Worm (Caenorhabditis elegans) whole organism, midembryonic: ENCODE results near the gene clc-18.

Source experiments
- T22C8.4 ChIP-seq: fragments of 200-800 bp; sonication (Bioruptor generic); IDR thresholded peaks from 2 replicates; pipeline ENCODE4 v1.3.6; 2022; ENCODE audit warnings: missing genetic modification characterization, missing compliant biosample characterization
- cog-1 ChIP-seq: sonication (generic microtip); optimal IDR thresholded peaks from 2 replicates; lab custom pipeline; 2016; ENCODE audit warnings: missing genetic modification characterization, missing compliant biosample characterization
- flt-1 ChIP-seq: fragments of 200-800 bp; sonication (Bioruptor generic); IDR thresholded peaks from 2 replicates; pipeline ENCODE4 v1.3.6; 2022; ENCODE audit warnings: missing genetic modification characterization, missing compliant biosample characterization
- klf-2 ChIP-seq: fragments of 200-800 bp; sonication (Bioruptor generic); conservative IDR thresholded peaks from 2 replicates; pipeline ENCODE4 v1.3.6; 2022; ENCODE audit warnings: missing genetic modification reagents, missing genetic modification characterization, missing compliant biosample characterization
- med-1 ChIP-seq: sonication (generic microtip); optimal IDR thresholded peaks from 2 replicates; lab custom pipeline; 2017; ENCODE audit warnings: missing genetic modification characterization, mild to moderate bottlenecking, missing compliant biosample characterization, antibody characterized with exemption, missing genetic modification reagents; ENCODE audit not compliant: insufficient read depth
- ref-1 ChIP-seq: fragments of 200-800 bp; sonication (Bioruptor generic); conservative IDR thresholded peaks from 2 replicates; pipeline ENCODE4 v1.3.6; 2022; ENCODE audit warnings: missing genetic modification reagents, missing genetic modification characterization, missing compliant biosample characterization
- tab-1 ChIP-seq: fragments of 200-800 bp; sonication (Bioruptor generic); IDR thresholded peaks from 2 replicates; pipeline ENCODE4 v1.3.6; 2022; ENCODE audit warnings: missing genetic modification characterization, missing compliant biosample characterization
- ztf-23 ChIP-seq: fragments of 200-800 bp; sonication (Bioruptor generic); IDR thresholded peaks from 2 replicates; pipeline ENCODE4 v1.3.6; 2022; ENCODE audit warnings: missing genetic modification reagents, missing genetic modification characterization, missing compliant biosample characterization
- ztf-29 ChIP-seq: fragments of 200-800 bp; sonication (Bioruptor generic); IDR thresholded peaks from 2 replicates; pipeline ENCODE4 v1.3.6; 2022; ENCODE audit warnings: missing genetic modification reagents, missing genetic modification characterization, missing compliant biosample characterization

Gene clc-18

ce11 chrV:4109873-4110272, at the start of gene clc-18:
TSS of gene clc-18 (minus strand) at chrV:4109973.
- TF ChIP-seq med-1 (GFP tag; lab: Kevin White, UChicago): no peak
- no peak for TF ChIP-seq T22C8.4 (GFP tag; lab: Robert Waterston, UW)
- TF ChIP-seq ref-1 (GFP tag; lab: Robert Waterston, UW): no peak
- no peak for TF ChIP-seq klf-2 (GFP tag; lab: Robert Waterston, UW)
- no peak for TF ChIP-seq ztf-23 (GFP tag; lab: Robert Waterston, UW)

ce11 chrV:4157291-4157690, 47.5 kb upstream of the clc-18 start:
- TF ChIP-seq ztf-29 (GFP tag; lab: Robert Waterston, UW) (no peak), ref-1 (GFP tag; lab: Robert Waterston, UW) (no peak), ztf-23 (GFP tag; lab: Robert Waterston, UW) (no peak), med-1 (GFP tag; lab: Kevin White, UChicago) (no peak), T22C8.4 (GFP tag; lab: Robert Waterston, UW) (no peak), klf-2 (GFP tag; lab: Robert Waterston, UW) (no peak), cog-1 (tag; lab: Kevin White, UChicago) (no peak), flt-1 (GFP tag; lab: Robert Waterston, UW) (no peak), tab-1 (GFP tag; lab: Robert Waterston, UW) (no peak)

- TF ChIP-seq T22C8.4 (GFP tag; lab: Robert Waterston, UW) (no peak), ztf-23 (GFP tag; lab: Robert Waterston, UW) (no peak), tab-1 (GFP tag; lab: Robert Waterston, UW) (no peak), flt-1 (GFP tag; lab: Robert Waterston, UW) (no peak), med-1 (GFP tag; lab: Kevin White, UChicago) (no peak), ref-1 (GFP tag; lab: Robert Waterston, UW) (no peak), cog-1 (tag; lab: Kevin White, UChicago) (no peak), ztf-29 (GFP tag; lab: Robert Waterston, UW) (no peak), klf-2 (GFP tag; lab: Robert Waterston, UW) (no peak)
Measured at ce11 chrV:4152200-4152599, 42.4 kb upstream of the clc-18 start, which contains the start of gene Y45G5AM.6. TSS of gene Y45G5AM.6 (minus strand) at chrV:4152300.

ce11 chrV:4151400-4151799, 41.6 kb upstream of the clc-18 start:
- peak; percentile 47; the same call in 1 of the 2 replicates for TF ChIP-seq tab-1 (GFP tag; lab: Robert Waterston, UW)
- peak; percentile 48; the same call in 1 of the 2 replicates for TF ChIP-seq flt-1 (GFP tag; lab: Robert Waterston, UW)
- no peak for TF ChIP-seq klf-2 (GFP tag; lab: Robert Waterston, UW)
- no peak for TF ChIP-seq cog-1 (tag; lab: Kevin White, UChicago)
- no peak for TF ChIP-seq T22C8.4 (GFP tag; lab: Robert Waterston, UW)
- TF ChIP-seq ztf-23 (GFP tag; lab: Robert Waterston, UW): no peak

- TF ChIP-seq ztf-29 (GFP tag; lab: Robert Waterston, UW): no peak
- no peak for TF ChIP-seq ref-1 (GFP tag; lab: Robert Waterston, UW)
- no peak for TF ChIP-seq T22C8.4 (GFP tag; lab: Robert Waterston, UW)
- TF ChIP-seq klf-2 (GFP tag; lab: Robert Waterston, UW): no peak
- TF ChIP-seq med-1 (GFP tag; lab: Kevin White, UChicago): no peak
- TF ChIP-seq cog-1 (tag; lab: Kevin White, UChicago): no peak
- no peak for TF ChIP-seq tab-1 (GFP tag; lab: Robert Waterston, UW)
- TF ChIP-seq ztf-23 (GFP tag; lab: Robert Waterston, UW): no peak
- no peak for TF ChIP-seq flt-1 (GFP tag; lab: Robert Waterston, UW)
Measured at ce11 chrV:4144205-4144604, 34.4 kb upstream of the clc-18 start, which contains the start of gene Y45G5AL.1. TSS of gene Y45G5AL.1 (plus strand) at chrV:4144505.

ce11 chrV:4143034-4143433, 33.3 kb upstream of the clc-18 start:
- TF ChIP-seq T22C8.4 (GFP tag; lab: Robert Waterston, UW): no peak
- no peak for TF ChIP-seq med-1 (GFP tag; lab: Kevin White, UChicago)
- no peak for TF ChIP-seq ztf-29 (GFP tag; lab: Robert Waterston, UW)

- no peak for TF ChIP-seq flt-1 (GFP tag; lab: Robert Waterston, UW)
- TF ChIP-seq ztf-23 (GFP tag; lab: Robert Waterston, UW): no peak
- no peak for TF ChIP-seq cog-1 (tag; lab: Kevin White, UChicago)
- TF ChIP-seq klf-2 (GFP tag; lab: Robert Waterston, UW): no peak
- no peak for TF ChIP-seq med-1 (GFP tag; lab: Kevin White, UChicago)
- TF ChIP-seq ref-1 (GFP tag; lab: Robert Waterston, UW): no peak
- TF ChIP-seq T22C8.4 (GFP tag; lab: Robert Waterston, UW): no peak
- TF ChIP-seq tab-1 (GFP tag; lab: Robert Waterston, UW): no peak
- TF ChIP-seq ztf-29 (GFP tag; lab: Robert Waterston, UW): no peak
Measured at ce11 chrV:4138688-4139087, 28.9 kb upstream of the clc-18 start, which contains the start of gene lgc-29. TSS of gene lgc-29 (plus strand) at chrV:4138988.

ce11 chrV:4134728-4135127, 25.0 kb upstream of the clc-18 start, which contains the start of gene lgc-1:
TSS of gene lgc-1 (plus strand) at chrV:4135028.
- no peak for TF ChIP-seq ztf-23 (GFP tag; lab: Robert Waterston, UW)
- TF ChIP-seq T22C8.4 (GFP tag; lab: Robert Waterston, UW): no peak
- TF ChIP-seq ref-1 (GFP tag; lab: Robert Waterston, UW): no peak
- TF ChIP-seq flt-1 (GFP tag; lab: Robert Waterston, UW): no peak
- TF ChIP-seq cog-1 (tag; lab: Kevin White, UChicago): no peak

ce11 chrV:4131471-4131939, 21.7 kb upstream of the clc-18 start, which contains the start of gene nhr-57:
TSS of gene nhr-57 (plus strand) at chrV:4131889.
- TF ChIP-seq flt-1 (GFP tag; lab: Robert Waterston, UW) (no peak), ztf-29 (GFP tag; lab: Robert Waterston, UW) (no peak), med-1 (GFP tag; lab: Kevin White, UChicago) (no peak), ztf-23 (GFP tag; lab: Robert Waterston, UW) (no peak), ref-1 (GFP tag; lab: Robert Waterston, UW) (no peak), tab-1 (GFP tag; lab: Robert Waterston, UW) (no peak), T22C8.4 (GFP tag; lab: Robert Waterston, UW) (no peak), klf-2 (GFP tag; lab: Robert Waterston, UW) (no peak), cog-1 (tag; lab: Kevin White, UChicago) (no peak)
